Worm (Caenorhabditis elegans) whole organism, late embryonic: Measurements from ENCODE around the gene lmtr-2.

Experiments used
- gmeb-2 ChIP-seq: sonication (generic microtip); optimal IDR thresholded peaks from 2 replicates; lab custom pipeline; 2016; ENCODE audit warnings: missing genetic modification characterization, inconsistent platforms, missing compliant biosample characterization
- rnt-1 ChIP-seq: sonication (generic microtip); optimal IDR thresholded peaks from 2 replicates; lab custom pipeline; 2016; ENCODE audit warnings: missing genetic modification characterization, missing compliant biosample characterization

- TF ChIP-seq rnt-1 (tag; lab: Kevin White, UChicago) (no peak), gmeb-2 (tag; lab: Kevin White, UChicago) (no peak)
These were observed 23.9 kb upstream of the lmtr-2 start, which contains the start of gene algn-12 for ce11 chrV:8034811-8035210.
